Worm (Caenorhabditis elegans) whole organism, L1 larva: ENCODE results near the gene marc-1.

Source experiments
- C04F5.9 ChIP-seq: sonication (generic microtip); optimal IDR thresholded peaks from 2 replicates; lab custom pipeline; 2016; ENCODE audit warnings: missing genetic modification characterization, missing compliant biosample characterization
- C34B4.2 ChIP-seq: sonication (generic microtip); optimal IDR thresholded peaks from 2 replicates; lab custom pipeline; 2017; ENCODE audit warnings: mild to moderate bottlenecking, missing genetic modification characterization, missing compliant biosample characterization
- F16B12.6 ChIP-seq: fragments of 150-350 bp; optimal IDR thresholded peaks from 2 replicates; lab custom pipeline; 2014; ENCODE audit warnings: missing biosample characterization, missing genetic modification characterization
- aha-1 ChIP-seq: fragments of 150-350 bp; optimal IDR thresholded peaks from 2 replicates; lab custom pipeline; 2014; ENCODE audit warnings: missing biosample characterization, missing genetic modification characterization
- alr-1 ChIP-seq: fragments of 200-800 bp; sonication (Bioruptor generic); optimal IDR thresholded peaks from 2 replicates; lab custom pipeline; 2018; ENCODE audit warnings: borderline replicate concordance, mild to moderate bottlenecking, missing genetic modification characterization, missing compliant biosample characterization
- aly-2 ChIP-seq: fragments of 150-350 bp; optimal IDR thresholded peaks from 2 replicates; lab custom pipeline; 2014; ENCODE audit warnings: missing biosample characterization, missing genetic modification characterization
- ama-1 ChIP-seq: fragments of 150-350 bp; optimal IDR thresholded peaks from 2 replicates; lab custom pipeline; 2014
- blmp-1 ChIP-seq: fragments of 150-350 bp; optimal IDR thresholded peaks from 2 replicates; lab custom pipeline; 2014; ENCODE audit warnings: missing biosample characterization, missing genetic modification characterization
- ceh-63 ChIP-seq: fragments of 200-800 bp; sonication (Bioruptor generic); optimal IDR thresholded peaks from 2 replicates; lab custom pipeline; 2018; ENCODE audit warnings: mild to moderate bottlenecking, missing genetic modification characterization, missing compliant biosample characterization
- ceh-8 ChIP-seq: fragments of 200-800 bp; sonication (Bioruptor generic); optimal IDR thresholded peaks from 2 replicates; lab custom pipeline; 2018; ENCODE audit warnings: mild to moderate bottlenecking, missing genetic modification characterization, moderate library complexity, missing compliant biosample characterization
- ceh-82 ChIP-seq, 3 experiments: fragments of 150-350 bp in 1 of 3; sonication (generic microtip) in 2 of 3; optimal IDR thresholded peaks; 2 replicates each; lab custom pipeline; 2014 to 2017; ENCODE audit warnings: missing biosample characterization in 3 of 3, missing genetic modification characterization in 3 of 3
- ceh-88 ChIP-seq: fragments of 200-800 bp; sonication (Bioruptor generic); IDR thresholded peaks from 2 replicates; pipeline ENCODE4 v1.3.6; 2022; ENCODE audit warnings: missing genetic modification characterization, missing compliant biosample characterization
- ceh-90 ChIP-seq: sonication (generic microtip); optimal IDR thresholded peaks from 2 replicates; lab custom pipeline; 2016; ENCODE audit warnings: missing genetic modification characterization, missing compliant biosample characterization
- ces-1 ChIP-seq: fragments of 150-350 bp; optimal IDR thresholded peaks from 2 replicates; lab custom pipeline; 2014; ENCODE audit warnings: missing biosample characterization, missing genetic modification reagents, missing genetic modification characterization
- dpl-1 ChIP-seq, 3 experiments: fragments of 150-350 bp in 2 of 3; sonication (generic microtip) in 1 of 3; optimal IDR thresholded peaks; 2 replicates each; lab custom pipeline; 2014 to 2017; ENCODE audit warnings: missing biosample characterization in 3 of 3, missing genetic modification characterization in 3 of 3, missing genetic modification reagents in 3 of 3
- efl-1 ChIP-seq, 4 experiments: fragments of 150-350 bp; optimal IDR thresholded peaks in 3 of 4; peaks in 1 of 4; 1 replicate in 1 of 4; 2 replicates in 3 of 4; lab custom pipeline; 2014; ENCODE audit warnings: missing biosample characterization in 2 of 4, missing genetic modification characterization in 2 of 4, missing genetic modification reagents in 2 of 4
- elt-2 ChIP-seq: sonication (generic microtip); optimal IDR thresholded peaks from 2 replicates; lab custom pipeline; 2016; ENCODE audit warnings: missing genetic modification characterization, mild to moderate bottlenecking, inconsistent platforms, missing compliant biosample characterization, missing genetic modification reagents
- fkh-4 ChIP-seq: sonication (generic microtip); optimal IDR thresholded peaks from 2 replicates; lab custom pipeline; 2016; ENCODE audit warnings: missing compliant biosample characterization, missing genetic modification characterization, borderline replicate concordance
- fkh-8 ChIP-seq: sonication (generic microtip); optimal IDR thresholded peaks from 2 replicates; lab custom pipeline; 2016; ENCODE audit warnings: mild to moderate bottlenecking, missing genetic modification characterization, missing compliant biosample characterization
- grh-1 ChIP-seq: fragments of 200-800 bp; sonication (Bioruptor generic); IDR thresholded peaks from 2 replicates; pipeline ENCODE4 v1.3.6; 2022; ENCODE audit warnings: missing genetic modification reagents, missing genetic modification characterization, missing compliant biosample characterization
- hlh-17 ChIP-seq: fragments of 200-800 bp; sonication (Bioruptor generic); optimal IDR thresholded peaks from 2 replicates; lab custom pipeline; 2018; ENCODE audit warnings: missing genetic modification characterization, mild to moderate bottlenecking, missing compliant biosample characterization, moderate library complexity, borderline replicate concordance
- hlh-4 ChIP-seq: sonication (generic microtip); optimal IDR thresholded peaks from 2 replicates; lab custom pipeline; 2016; ENCODE audit warnings: mild to moderate bottlenecking, missing genetic modification characterization, missing compliant biosample characterization
- irx-1 ChIP-seq: sonication (generic microtip); optimal IDR thresholded peaks from 2 replicates; lab custom pipeline; 2016; ENCODE audit warnings: missing genetic modification characterization, missing compliant biosample characterization
- jun-1 ChIP-seq: fragments of 150-350 bp; optimal IDR thresholded peaks from 2 replicates; lab custom pipeline; 2014; ENCODE audit warnings: missing biosample characterization, missing genetic modification reagents, missing genetic modification characterization
- lin-13 ChIP-seq: fragments of 150-350 bp; optimal IDR thresholded peaks from 2 replicates; lab custom pipeline; 2014; ENCODE audit warnings: missing biosample characterization, missing genetic modification reagents, missing genetic modification characterization
- lin-14 ChIP-seq: fragments of 200-800 bp; sonication (Bioruptor generic); optimal IDR thresholded peaks from 2 replicates; lab custom pipeline; 2018; ENCODE audit warnings: mild to moderate bottlenecking, missing genetic modification characterization, moderate library complexity, missing compliant biosample characterization
- lin-35 ChIP-seq, 2 experiments: fragments of 150-350 bp; optimal IDR thresholded peaks; 2 replicates each; lab custom pipeline; 2014; ENCODE audit warnings: missing biosample characterization in 2 of 2, missing genetic modification characterization in 2 of 2, missing genetic modification reagents in 2 of 2
- lin-39 ChIP-seq: fragments of 150-350 bp; optimal IDR thresholded peaks from 2 replicates; lab custom pipeline; 2014; ENCODE audit warnings: missing biosample characterization, missing genetic modification reagents, missing genetic modification characterization
- lir-3 ChIP-seq: sonication (generic microtip); optimal IDR thresholded peaks from 2 replicates; lab custom pipeline; 2016; ENCODE audit warnings: mild to moderate bottlenecking, missing genetic modification characterization, moderate library complexity, missing compliant biosample characterization; ENCODE audit not compliant: poor library complexity
- lsy-2 ChIP-seq, 2 experiments: fragments of 150-350 bp; optimal IDR thresholded peaks; 2 replicates each; lab custom pipeline; 2014; ENCODE audit warnings: missing biosample characterization in 2 of 2, missing genetic modification characterization in 2 of 2
- mab-9 ChIP-seq: fragments of 200-800 bp; sonication (Bioruptor generic); IDR thresholded peaks from 2 replicates; pipeline ENCODE4 v1.3.6; 2022; ENCODE audit warnings: missing genetic modification reagents, missing genetic modification characterization, missing compliant biosample characterization
- mdl-1 ChIP-seq, 2 experiments: fragments of 150-350 bp; optimal IDR thresholded peaks; 2 replicates each; lab custom pipeline; 2014 to 2017; ENCODE audit warnings: missing biosample characterization in 2 of 2, missing genetic modification characterization in 2 of 2, inconsistent platforms in 1 of 2
- mef-2 ChIP-seq: fragments of 150-350 bp; optimal IDR thresholded peaks from 2 replicates; lab custom pipeline; 2014; ENCODE audit warnings: missing biosample characterization, missing genetic modification characterization
- mep-1 ChIP-seq: fragments of 150-350 bp; optimal IDR thresholded peaks from 2 replicates; lab custom pipeline; 2014; ENCODE audit warnings: missing biosample characterization, missing genetic modification characterization
- nhr-11 ChIP-seq: fragments of 150-350 bp; optimal IDR thresholded peaks from 2 replicates; lab custom pipeline; 2014; ENCODE audit warnings: missing biosample characterization, missing genetic modification characterization
- nhr-12 ChIP-seq: sonication (generic microtip); optimal IDR thresholded peaks from 2 replicates; lab custom pipeline; 2017; ENCODE audit warnings: missing biosample characterization, missing genetic modification characterization
- nhr-19 ChIP-seq: fragments of 200-800 bp; sonication (Bioruptor generic); conservative IDR thresholded peaks from 2 replicates; pipeline ENCODE4 v1.3.6; 2022; ENCODE audit warnings: missing genetic modification characterization, missing compliant biosample characterization
- nhr-237 ChIP-seq: fragments of 150-350 bp; optimal IDR thresholded peaks from 2 replicates; lab custom pipeline; 2014; ENCODE audit warnings: missing biosample characterization, missing genetic modification characterization
- nhr-71 ChIP-seq: sonication (generic microtip); optimal IDR thresholded peaks from 2 replicates; lab custom pipeline; 2016; ENCODE audit warnings: mild to moderate bottlenecking, missing genetic modification characterization, moderate library complexity, missing compliant biosample characterization
- nhr-77 ChIP-seq: fragments of 150-350 bp; optimal IDR thresholded peaks from 2 replicates; lab custom pipeline; 2014; ENCODE audit warnings: missing biosample characterization, missing genetic modification characterization
- nhr-90 ChIP-seq: sonication (generic microtip); optimal IDR thresholded peaks from 2 replicates; lab custom pipeline; 2016; ENCODE audit warnings: mild to moderate bottlenecking, missing genetic modification characterization, missing compliant biosample characterization; ENCODE audit not compliant: poor library complexity
- pag-3 ChIP-seq: sonication (generic microtip); optimal IDR thresholded peaks from 2 replicates; lab custom pipeline; 2017; ENCODE audit warnings: missing genetic modification characterization, mild to moderate bottlenecking, missing compliant biosample characterization, antibody characterized with exemption, borderline replicate concordance; ENCODE audit not compliant: insufficient read depth
- swsn-7 ChIP-seq: sonication (generic microtip); optimal IDR thresholded peaks from 2 replicates; lab custom pipeline; 2016; ENCODE audit warnings: missing genetic modification characterization, missing compliant biosample characterization
- tbx-2 ChIP-seq: sonication (generic microtip); optimal IDR thresholded peaks from 2 replicates; lab custom pipeline; 2016; ENCODE audit warnings: missing genetic modification characterization, missing compliant biosample characterization
- tlp-1 ChIP-seq: fragments of 150-350 bp; optimal IDR thresholded peaks from 2 replicates; lab custom pipeline; 2014; ENCODE audit warnings: missing biosample characterization, missing genetic modification characterization
- unc-130 ChIP-seq: fragments of 150-350 bp; optimal IDR thresholded peaks from 2 replicates; lab custom pipeline; 2017; ENCODE audit warnings: missing biosample characterization, missing genetic modification characterization, inconsistent platforms
- unc-30 ChIP-seq: sonication (generic microtip); optimal IDR thresholded peaks from 2 replicates; lab custom pipeline; 2017; ENCODE audit warnings: missing biosample characterization, missing genetic modification characterization
- unc-62 ChIP-seq: fragments of 150-350 bp; optimal IDR thresholded peaks from 2 replicates; lab custom pipeline; 2014; ENCODE audit warnings: missing biosample characterization, missing genetic modification reagents, missing genetic modification characterization
- unc-98 ChIP-seq: fragments of 200-800 bp; sonication (Bioruptor generic); IDR thresholded peaks from 2 replicates; pipeline ENCODE4 v1.3.6; 2022; ENCODE audit warnings: missing genetic modification characterization, missing compliant biosample characterization
- vab-15 ChIP-seq: sonication (generic microtip); optimal IDR thresholded peaks from 2 replicates; lab custom pipeline; 2017; ENCODE audit warnings: missing genotype, mild to moderate bottlenecking, missing genetic modification characterization, missing compliant biosample characterization
- zag-1 ChIP-seq: fragments of 150-350 bp; optimal IDR thresholded peaks from 2 replicates; lab custom pipeline; 2014; ENCODE audit warnings: missing biosample characterization, missing genetic modification characterization

The marc-1 gene

ce11 chrV:9690728-9691127 lies 48.8 kb upstream of the marc-1 start (continued):
- no peak for TF ChIP-seq unc-30 (tag; lab: Kevin White, UChicago)
- peak; percentile 4 for TF ChIP-seq lin-39 (tag; lab: Kevin White, UChicago)
- TF ChIP-seq elt-2 (tag; lab: Kevin White, UChicago): no peak
- TF ChIP-seq aha-1 (tag; lab: Kevin White, UChicago): no peak
- TF ChIP-seq nhr-71: no peak
- TF ChIP-seq lir-3 (tag; lab: Kevin White, UChicago): no peak
- TF ChIP-seq pag-3 (tag; lab: Kevin White, UChicago): no peak
- no peak for TF ChIP-seq nhr-77
- TF ChIP-seq mep-1: peak; percentile 64
- peak in 1 of 3 experiments; percentile 59 for TF ChIP-seq ceh-82 (tag; optimal IDR thresholded peaks at IDR 0.05; lab: Kevin White, UChicago)
- no peak for TF ChIP-seq ceh-8 (GFP tag; lab: Kevin White, UChicago)
- TF ChIP-seq fkh-8 (tag; lab: Kevin White, UChicago): no peak
- no peak for TF ChIP-seq jun-1 (tag; lab: Kevin White, UChicago)
- TF ChIP-seq zag-1 (tag; lab: Kevin White, UChicago): no peak
- TF ChIP-seq lin-35 (GFP tag; optimal IDR thresholded peaks at IDR 0.05; lab: Kevin White, UChicago): peak; percentile 42 to 59
- TF ChIP-seq unc-98 (GFP tag; lab: Robert Waterston, UW): no peak
- no peak for TF ChIP-seq lin-14 (GFP tag; lab: Kevin White, UChicago)
- no peak for TF ChIP-seq hlh-17 (GFP tag; lab: Kevin White, UChicago)
- TF ChIP-seq unc-62: no peak
- no peak for TF ChIP-seq vab-15
- peak in 1 of 2 experiments; percentile 40 for TF ChIP-seq mdl-1 (tag; optimal IDR thresholded peaks at IDR 0.05; lab: Kevin White, UChicago)
- TF ChIP-seq lsy-2 (tag; optimal IDR thresholded peaks at IDR 0.05; lab: Kevin White, UChicago): peak; percentile 73 to 94
- no peak for TF ChIP-seq nhr-12 (tag; lab: Kevin White, UChicago)
- no peak for TF ChIP-seq grh-1 (GFP tag; lab: Robert Waterston, UW)
- no peak for TF ChIP-seq alr-1
- no peak for TF ChIP-seq fkh-4 (tag; lab: Kevin White, UChicago)
- TF ChIP-seq F16B12.6: peak; percentile 93
- peak; percentile 99 for TF ChIP-seq blmp-1 (tag; lab: Kevin White, UChicago)
- TF ChIP-seq dpl-1 (GFP tag; optimal IDR thresholded peaks at IDR 0.05; lab: Kevin White, UChicago): peak; percentile 24 to 57 (median 38)
- TF ChIP-seq mab-9 (GFP tag; lab: Robert Waterston, UW): no peak
- peak; percentile 21; the same call in 1 of the 2 replicates for TF ChIP-seq nhr-19 (GFP tag; lab: Robert Waterston, UW)
- TF ChIP-seq efl-1 (optimal IDR thresholded peaks at IDR 0.05; lab: Kevin White, UChicago): peak; percentile 33 to 55
- TF ChIP-seq efl-1 (GFP tag; optimal IDR thresholded peaks at IDR 0.05 in 1 of 2; lab: Kevin White, UChicago): peak; percentile 50 to 94
- TF ChIP-seq irx-1 (tag; lab: Kevin White, UChicago): no peak
- TF ChIP-seq C04F5.9 (tag; lab: Kevin White, UChicago): no peak
- no peak for TF ChIP-seq nhr-237 (tag; lab: Kevin White, UChicago)
- TF ChIP-seq swsn-7: peak; percentile 42

ce11 chrV:9692109-9692581 lies 47.4 kb upstream of the marc-1 start, which contains the start of gene ztf-9:
ztf-9 (minus strand) TSS chrV:9692159.
- no peak for TF ChIP-seq mef-2
- TF ChIP-seq ceh-90 (tag; lab: Kevin White, UChicago): no peak
- no peak for TF ChIP-seq nhr-19 (GFP tag; lab: Robert Waterston, UW)
- no peak for TF ChIP-seq hlh-4 (tag; lab: Kevin White, UChicago)
- no peak for TF ChIP-seq ceh-88 (GFP tag; lab: Robert Waterston, UW)
- TF ChIP-seq mab-9 (GFP tag; lab: Robert Waterston, UW): no peak
- TF ChIP-seq F16B12.6: peak; percentile 58
- TF ChIP-seq nhr-90 (tag; lab: Kevin White, UChicago): no peak
- TF ChIP-seq blmp-1 (tag; lab: Kevin White, UChicago): peak; percentile 99
- TF ChIP-seq ceh-63: no peak
- no peak for TF ChIP-seq lin-13 (GFP tag; lab: Kevin White, UChicago)
- peak; percentile 78 for TF ChIP-seq mep-1
- no peak for TF ChIP-seq aly-2 (tag; lab: Kevin White, UChicago)
- no peak for TF ChIP-seq C34B4.2 (tag; lab: Kevin White, UChicago)
- no peak for TF ChIP-seq tlp-1 (tag; lab: Kevin White, UChicago)
- peak; percentile 43 for TF ChIP-seq tbx-2 (tag; lab: Kevin White, UChicago)
- peak in 2 of 3 experiments; percentile 5 to 33 for TF ChIP-seq dpl-1 (GFP tag; optimal IDR thresholded peaks at IDR 0.05; lab: Kevin White, UChicago)
- TF ChIP-seq hlh-17 (GFP tag; lab: Kevin White, UChicago): no peak
- TF ChIP-seq alr-1: no peak
- no peak for TF ChIP-seq mdl-1 (tag; optimal IDR thresholded peaks at IDR 0.05; lab: Kevin White, UChicago)
- no peak for TF ChIP-seq ces-1 (GFP tag; lab: Kevin White, UChicago)
- no peak for TF ChIP-seq unc-130
- no peak for TF ChIP-seq ama-1 (lab: Kevin White, UChicago)
- TF ChIP-seq nhr-11 (tag; lab: Kevin White, UChicago): no peak
